Fruit fly (Drosophila melanogaster): ENCODE results near the gene CG31088.

- TF ChIP-seq CG10543 (GFP tag; optimal IDR thresholded peaks at IDR 0.05), result no peak
- TF ChIP-seq Blimp-1 (GFP tag; optimal IDR thresholded peaks at IDR 0.05), result no peak
- TF ChIP-seq CG7987 (GFP tag; optimal IDR thresholded peaks at IDR 0.05), result no peak
- TF ChIP-seq lab (GFP tag; optimal IDR thresholded peaks at IDR 0.05), result no peak
- no peak for TF ChIP-seq br (optimal IDR thresholded peaks at IDR 0.05)
- no peak for TF ChIP-seq CG17361 (GFP tag; IDR thresholded peaks at IDR 0.05)
- TF ChIP-seq CG18476 (GFP tag; optimal IDR thresholded peaks at IDR 0.05), result no peak
- no peak for TF ChIP-seq CG13296 (GFP tag; optimal IDR thresholded peaks at IDR 0.05)
These were observed 20.7 kb downstream of the CG31088 start for dm6 chr3R:15930050-15930449.
